Worm (Caenorhabditis elegans): ENCODE measurements around the gene M176.9.

DNA sequence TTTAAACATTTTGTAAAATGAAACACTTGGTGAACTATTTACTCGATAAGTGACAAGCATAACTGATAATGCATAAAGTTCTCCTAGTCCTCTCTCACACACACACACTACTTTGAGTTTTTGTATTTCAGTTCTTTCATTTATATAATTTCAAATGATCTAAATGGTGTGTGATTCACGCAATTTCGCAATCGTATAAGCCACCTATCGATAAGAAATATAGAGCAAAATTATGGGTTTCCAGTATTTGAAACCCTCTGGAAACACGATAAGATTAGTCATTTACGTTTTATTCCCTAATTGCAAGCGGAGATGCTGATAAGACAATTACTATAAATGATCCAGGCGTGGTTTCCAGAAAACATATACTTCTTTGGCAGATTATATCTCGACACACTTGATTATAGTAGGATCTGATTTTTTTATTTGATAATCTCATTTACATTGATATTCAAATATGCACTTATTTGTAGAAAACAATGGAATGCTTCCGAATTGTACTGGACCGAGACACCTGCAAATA, 750 bp upstream of the M176.9 start, which contains the start of gene arrd-3:
- TF ChIP-seq med-1 (GFP tag; optimal IDR thresholded peaks at IDR 0.05; ENCODE audit: insufficient read depth) = no peak
- no peak for TF ChIP-seq flt-1 (GFP tag; IDR thresholded peaks at IDR 0.05)
